Fruit fly (Drosophila melanogaster) whole organism, embryonic: ENCODE results near the gene Targ2.

Experiments
- B-H1 ChIP-seq: fragments of 200-800 bp; sonication (Bioruptor generic); IDR thresholded peaks from 3 replicates; pipeline ENCODE4 v1.3.6; 2022; ENCODE audit warnings: missing biosample characterization, missing genetic modification characterization
- Bgb ChIP-seq: fragments of 200-800 bp; sonication (Bioruptor generic); IDR thresholded peaks from 2 replicates; pipeline ENCODE4 v1.3.6; 2022; ENCODE audit warnings: missing biosample characterization, missing genetic modification characterization; ENCODE audit not compliant: partially characterized antibody
- CG1233 ChIP-seq: fragments of 200-800 bp; sonication (Bioruptor generic); optimal IDR thresholded peaks from 4 replicates; lab custom pipeline; 2018; ENCODE audit warnings: missing biosample characterization, mild to moderate bottlenecking, missing genetic modification characterization
- CG12744 ChIP-seq: fragments of 200-800 bp; sonication (Bioruptor generic); optimal IDR thresholded peaks from 2 replicates; lab custom pipeline; 2016; ENCODE audit warnings: missing biosample characterization, missing genetic modification characterization
- CG13775 ChIP-seq: fragments of 200-800 bp; sonication (Bioruptor generic); optimal IDR thresholded peaks from 3 replicates; lab custom pipeline; 2017; ENCODE audit warnings: missing biosample characterization, mild to moderate bottlenecking, missing genetic modification characterization
- CG15269 ChIP-seq: fragments of 200-800 bp; sonication (Bioruptor generic); optimal IDR thresholded peaks from 2 replicates; lab custom pipeline; 2018; ENCODE audit warnings: missing biosample characterization, mild to moderate bottlenecking, missing genetic modification characterization, moderate library complexity
- CG15479 ChIP-seq: fragments of 200-800 bp; sonication (Bioruptor generic); optimal IDR thresholded peaks from 3 replicates; lab custom pipeline; 2019; ENCODE audit warnings: missing biosample characterization, mild to moderate bottlenecking, missing genetic modification characterization, moderate library complexity
- CG15696 ChIP-seq: fragments of 200-800 bp; sonication (Bioruptor generic); optimal IDR thresholded peaks from 2 replicates; lab custom pipeline; 2019; ENCODE audit warnings: missing biosample characterization, mild to moderate bottlenecking, missing genetic modification characterization, moderate library complexity
- CG1647 ChIP-seq: fragments of 200-800 bp; sonication (Bioruptor generic); optimal IDR thresholded peaks from 3 replicates; lab custom pipeline; 2016; ENCODE audit warnings: missing biosample characterization, missing genetic modification characterization
- CG16813 ChIP-seq: fragments of 200-800 bp; sonication (Bioruptor generic); IDR thresholded peaks from 3 replicates; pipeline ENCODE4 v1.3.6; 2022; ENCODE audit warnings: missing biosample characterization, missing genetic modification characterization; ENCODE audit not compliant: partially characterized antibody
- CG17359 ChIP-seq: fragments of 200-800 bp; sonication (Bioruptor generic); optimal IDR thresholded peaks from 3 replicates; lab custom pipeline; 2018; ENCODE audit warnings: missing biosample characterization, mild to moderate bottlenecking, missing genetic modification characterization, moderate library complexity
- CG2202 ChIP-seq: fragments of 200-800 bp; sonication (Bioruptor generic); optimal IDR thresholded peaks from 2 replicates; lab custom pipeline; 2018; ENCODE audit warnings: missing biosample characterization, mild to moderate bottlenecking, missing genetic modification characterization
- CG34422 ChIP-seq: fragments of 200-800 bp; sonication (Bioruptor generic); IDR thresholded peaks from 3 replicates; pipeline ENCODE4 v1.3.6; 2022; ENCODE audit warnings: missing biosample characterization, missing genetic modification characterization
- CG4404 ChIP-seq: fragments of 200-800 bp; sonication (Bioruptor generic); IDR thresholded peaks from 2 replicates; pipeline ENCODE4 v1.3.6; 2022; ENCODE audit warnings: missing biosample characterization, missing genetic modification characterization
- CG4730 ChIP-seq: fragments of 200-800 bp; sonication (Bioruptor generic); IDR thresholded peaks from 2 replicates; pipeline ENCODE4 v1.3.6; 2022; ENCODE audit warnings: missing biosample characterization, missing genetic modification characterization
- CHES-1-like ChIP-seq: fragments of 200-800 bp; sonication (Bioruptor generic); optimal IDR thresholded peaks from 2 replicates; lab custom pipeline; 2016; ENCODE audit warnings: missing biosample characterization, missing genetic modification characterization
- ERR ChIP-seq: fragments of 200-800 bp; sonication (Bioruptor generic); optimal IDR thresholded peaks from 2 replicates; lab custom pipeline; 2016; ENCODE audit warnings: missing biosample characterization, missing genetic modification characterization
- HLHmδ ChIP-seq: fragments of 200-800 bp; sonication (Bioruptor generic); optimal IDR thresholded peaks from 2 replicates; lab custom pipeline; 2018; ENCODE audit warnings: missing biosample characterization, mild to moderate bottlenecking, missing genetic modification characterization, moderate library complexity
- Hr78 ChIP-seq, 2 experiments: fragments of 200-800 bp in 1 of 2; fragments of >200 bp in 1 of 2; sonication (Bioruptor generic) in 1 of 2; optimal IDR thresholded peaks; 2 replicates each; lab custom pipeline; 2017 to 2019; ENCODE audit warnings: missing biosample characterization in 2 of 2, missing genetic modification characterization in 2 of 2, mild to moderate bottlenecking in 1 of 2, moderate library complexity in 1 of 2
- MBD-R2 ChIP-seq: fragments of 200-800 bp; sonication (Bioruptor generic); IDR thresholded peaks from 2 replicates; pipeline ENCODE4 v1.3.6; 2022; ENCODE audit warnings: missing biosample characterization, missing genetic modification characterization
- Mrtf ChIP-seq: fragments of 200-800 bp; sonication (Bioruptor generic); IDR thresholded peaks from 3 replicates; pipeline ENCODE4 v1.3.6; 2022; ENCODE audit warnings: missing biosample characterization, missing genetic modification characterization
- Nf-YA ChIP-seq: fragments of 200-800 bp; sonication (Bioruptor generic); IDR thresholded peaks from 2 replicates; pipeline ENCODE4 v1.3.6; 2022; ENCODE audit warnings: missing biosample characterization, missing genetic modification characterization
- Nf-YB ChIP-seq: fragments of 200-800 bp; sonication (Bioruptor generic); optimal IDR thresholded peaks from 3 replicates; lab custom pipeline; 2019; ENCODE audit warnings: missing biosample characterization, mild to moderate bottlenecking, missing genetic modification characterization, moderate library complexity
- Optix ChIP-seq: fragments of 200-800 bp; sonication (Bioruptor generic); IDR thresholded peaks from 3 replicates; pipeline ENCODE4 v1.3.6; 2022; ENCODE audit warnings: missing biosample characterization, missing genetic modification characterization
- Rx ChIP-seq: fragments of 200-800 bp; sonication (Bioruptor generic); IDR thresholded peaks from 2 replicates; pipeline ENCODE4 v1.3.6; 2022; ENCODE audit warnings: missing biosample characterization, missing genetic modification characterization
- Scr ChIP-seq: fragments of 200-800 bp; sonication (Bioruptor generic); IDR thresholded peaks from 2 replicates; pipeline ENCODE4 v1.3.6; 2022; ENCODE audit warnings: missing biosample characterization, missing genetic modification characterization; ENCODE audit not compliant: partially characterized antibody
- Spps ChIP-seq: fragments of 200-800 bp; sonication (Bioruptor generic); optimal IDR thresholded peaks from 2 replicates; lab custom pipeline; 2018; ENCODE audit warnings: missing biosample characterization, mild to moderate bottlenecking, missing genetic modification characterization
- Taf1 ChIP-seq: fragments of 200-800 bp; sonication (Bioruptor generic); IDR thresholded peaks from 2 replicates; pipeline ENCODE4 v1.3.6; 2022; ENCODE audit warnings: missing biosample characterization, missing genetic modification characterization
- Xrp1 ChIP-seq: fragments of 200-800 bp; sonication (Bioruptor generic); IDR thresholded peaks from 2 replicates; pipeline ENCODE4 v1.3.6; 2022; ENCODE audit warnings: missing biosample characterization, missing genetic modification characterization
- YL-1 ChIP-seq: fragments of 200-800 bp; sonication (Bioruptor generic); optimal IDR thresholded peaks from 3 replicates; lab custom pipeline; 2017; ENCODE audit warnings: missing biosample characterization, mild to moderate bottlenecking, missing genetic modification characterization
- bab2 ChIP-seq: fragments of 200-800 bp; sonication (Bioruptor generic); optimal IDR thresholded peaks from 2 replicates; lab custom pipeline; 2016; ENCODE audit warnings: missing biosample characterization, missing genetic modification characterization
- bigmax ChIP-seq: fragments of 200-800 bp; sonication (Bioruptor generic); optimal IDR thresholded peaks from 2 replicates; lab custom pipeline; 2018; ENCODE audit warnings: missing biosample characterization, mild to moderate bottlenecking, missing genetic modification characterization
- bowl ChIP-seq: fragments of 200-800 bp; sonication (Bioruptor generic); IDR thresholded peaks from 2 replicates; pipeline ENCODE4 v1.3.6; 2022; ENCODE audit warnings: missing biosample characterization, missing genetic modification characterization
- btn ChIP-seq: fragments of 200-800 bp; sonication (Bioruptor generic); optimal IDR thresholded peaks from 2 replicates; lab custom pipeline; 2016; ENCODE audit warnings: missing biosample characterization, missing genetic modification characterization
- gcm ChIP-seq: fragments of 200-800 bp; sonication (Bioruptor generic); optimal IDR thresholded peaks from 2 replicates; lab custom pipeline; 2019; ENCODE audit warnings: missing biosample characterization, mild to moderate bottlenecking, missing genetic modification characterization, moderate library complexity
- gsb-n ChIP-seq: fragments of 200-800 bp; sonication (Bioruptor generic); optimal IDR thresholded peaks from 3 replicates; lab custom pipeline; 2018; ENCODE audit warnings: missing biosample characterization, mild to moderate bottlenecking, missing genetic modification characterization
- hbn ChIP-seq: fragments of 200-800 bp; sonication (Bioruptor generic); IDR thresholded peaks from 2 replicates; pipeline ENCODE4 v1.3.6; 2022; ENCODE audit warnings: missing biosample characterization, missing genetic modification characterization; ENCODE audit not compliant: partially characterized antibody
- ind ChIP-seq: fragments of 200-800 bp; sonication (Bioruptor generic); optimal IDR thresholded peaks from 3 replicates; lab custom pipeline; 2016; ENCODE audit warnings: missing biosample characterization, missing genetic modification characterization
- jumu ChIP-seq: fragments of 200-800 bp; sonication (Bioruptor generic); optimal IDR thresholded peaks from 3 replicates; lab custom pipeline; 2016; ENCODE audit warnings: missing biosample characterization, missing genetic modification characterization
- pb ChIP-seq: fragments of 200-800 bp; sonication (Bioruptor generic); optimal IDR thresholded peaks from 3 replicates; lab custom pipeline; 2016; ENCODE audit warnings: missing biosample characterization, missing genetic modification characterization
- pita ChIP-seq: fragments of 200-800 bp; sonication (Bioruptor generic); optimal IDR thresholded peaks from 2 replicates; lab custom pipeline; 2017; ENCODE audit warnings: missing biosample characterization, mild to moderate bottlenecking, missing genetic modification characterization
- pzg ChIP-seq: fragments of 200-800 bp; sonication (Bioruptor generic); optimal IDR thresholded peaks from 3 replicates; lab custom pipeline; 2018; ENCODE audit warnings: missing biosample characterization, mild to moderate bottlenecking, missing genetic modification characterization, moderate library complexity
- scrt ChIP-seq: fragments of 200-800 bp; sonication (Bioruptor generic); optimal IDR thresholded peaks from 2 replicates; lab custom pipeline; 2018; ENCODE audit warnings: missing biosample characterization, mild to moderate bottlenecking, missing genetic modification characterization, moderate library complexity
- sd ChIP-seq: fragments of 200-800 bp; sonication (Bioruptor generic); optimal IDR thresholded peaks from 3 replicates; lab custom pipeline; 2018; ENCODE audit warnings: missing biosample characterization, mild to moderate bottlenecking, missing genetic modification characterization, moderate library complexity
- slbo ChIP-seq: fragments of 200-800 bp; sonication (Bioruptor generic); IDR thresholded peaks from 2 replicates; pipeline ENCODE4 v1.3.6; 2022; ENCODE audit warnings: missing biosample characterization, missing genetic modification characterization
- sna ChIP-seq: fragments of 200-800 bp; sonication (Bioruptor generic); IDR thresholded peaks from 2 replicates; pipeline ENCODE4 v1.3.6; 2022; ENCODE audit warnings: missing biosample characterization, missing genetic modification characterization; ENCODE audit not compliant: partially characterized antibody
- tin ChIP-seq: fragments of 200-800 bp; sonication (Bioruptor generic); optimal IDR thresholded peaks from 3 replicates; lab custom pipeline; 2016; ENCODE audit warnings: missing biosample characterization, missing genetic modification characterization
- unc-4 ChIP-seq: fragments of 200-800 bp; sonication (Bioruptor generic); IDR thresholded peaks from 2 replicates; pipeline ENCODE4 v1.3.6; 2022; ENCODE audit warnings: missing biosample characterization, missing genetic modification characterization; ENCODE audit not compliant: partially characterized antibody
- unpg ChIP-seq: fragments of 200-800 bp; sonication (Bioruptor generic); optimal IDR thresholded peaks from 3 replicates; lab custom pipeline; 2018; ENCODE audit warnings: missing biosample characterization, mild to moderate bottlenecking, missing genetic modification characterization, moderate library complexity
- wdn ChIP-seq: fragments of 200-800 bp; sonication (Bioruptor generic); IDR thresholded peaks from 2 replicates; pipeline ENCODE4 v1.3.6; 2022; ENCODE audit warnings: missing biosample characterization, missing genetic modification characterization
- zen2 ChIP-seq: fragments of 200-800 bp; sonication (Bioruptor generic); IDR thresholded peaks from 3 replicates; pipeline ENCODE4 v1.3.6; 2022; ENCODE audit warnings: missing biosample characterization, missing genetic modification characterization; ENCODE audit not compliant: partially characterized antibody

Targ2 gene

DNA sequence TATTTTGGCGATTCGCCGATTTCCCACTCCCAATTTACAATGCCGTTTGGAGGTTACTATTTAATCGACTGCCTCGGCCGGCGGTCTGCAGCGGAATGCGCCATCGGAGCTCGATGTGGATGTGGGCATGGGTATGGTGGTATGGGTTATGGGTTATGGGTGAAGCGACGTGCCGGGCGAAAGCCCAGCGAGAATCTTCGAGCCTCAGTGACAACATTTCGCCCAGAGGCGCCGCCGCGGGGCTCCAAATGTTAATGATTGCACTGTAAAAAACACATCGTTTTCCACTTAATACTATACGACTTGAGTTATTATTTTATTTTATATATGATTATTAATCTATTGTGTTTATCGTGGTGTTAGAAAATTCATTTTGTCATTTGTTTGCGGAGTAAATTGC is 2.4 kb downstream of the Targ2 start (continued):
- TF ChIP-seq Nf-YA (GFP tag; lab: Robert Waterston, UW) (0 out of 2 replicates have a peak, but pooled peaks have one; percentile 8), pzg (GFP tag; lab: Kevin White, UChicago) (no peak), Mrtf (no peak), YL-1 (GFP tag; lab: Kevin White, UChicago) (no peak), MBD-R2 (GFP tag; lab: Robert Waterston, UW) (no peak), tin (GFP tag; lab: Kevin White, UChicago) (no peak), Rx (GFP tag; lab: Robert Waterston, UW) (no peak), CG1647 (GFP tag; lab: Kevin White, UChicago) (no peak), bigmax (GFP tag; lab: Kevin White, UChicago) (no peak), CG15696 (no peak), gsb-n (tag; lab: Kevin White, UChicago) (no peak), pb (no peak), CG2202 (tag; lab: Kevin White, UChicago) (no peak), Hr78 (GFP tag; optimal IDR thresholded peaks at IDR 0.05; lab: Kevin White, UChicago) (peak in 1 of 2 experiments; percentile 25), CG4730 (GFP tag; lab: Robert Waterston, UW) (no peak), scrt (GFP tag; lab: Kevin White, UChicago) (no peak), CG4404 (GFP tag; lab: Robert Waterston, UW) (no peak), gcm (GFP tag; lab: Kevin White, UChicago) (no peak), pita (no peak), Spps (tag; lab: Kevin White, UChicago) (no peak), Nf-YB (GFP tag; lab: Kevin White, UChicago) (no peak), ERR (GFP tag; lab: Kevin White, UChicago) (no peak), Taf1 (GFP tag; lab: Robert Waterston, UW) (no peak), CG12744 (GFP tag; lab: Kevin White, UChicago) (no peak), sna (GFP tag; lab: Robert Waterston, UW) (no peak), Scr (no peak), CG1233 (GFP tag; lab: Kevin White, UChicago) (no peak), CG34422 (GFP tag; lab: Robert Waterston, UW) (no peak), ind (no peak), CG13775 (GFP tag; lab: Kevin White, UChicago) (no peak), HLHmδ (GFP tag; lab: Kevin White, UChicago) (no peak), btn (GFP tag; lab: Kevin White, UChicago) (no peak), hbn (GFP tag; lab: Robert Waterston, UW) (no peak), CG16813 (no peak), slbo (0 out of 2 replicates have a peak, but pooled peaks have one; percentile 24), CHES-1-like (GFP tag; lab: Kevin White, UChicago) (no peak), CG15269 (tag; lab: Kevin White, UChicago) (no peak), bab2 (GFP tag; lab: Kevin White, UChicago) (no peak), bowl (GFP tag; lab: Robert Waterston, UW) (no peak), unc-4 (no peak), CG17359 (tag; lab: Kevin White, UChicago) (peak; percentile 16), CG15479 (no peak), wdn (GFP tag; lab: Robert Waterston, UW) (no peak), Optix (no peak), B-H1 (no peak), unpg (GFP tag; lab: Kevin White, UChicago) (no peak), zen2 (GFP tag; lab: Robert Waterston, UW) (no peak), Xrp1 (GFP tag; lab: Robert Waterston, UW) (0 out of 2 replicates have a peak, but pooled peaks have one; percentile 38), jumu (GFP tag; lab: Kevin White, UChicago) (no peak), Bgb (GFP tag; lab: Robert Waterston, UW) (no peak), sd (peak; percentile 35)
